Worm (Caenorhabditis elegans) whole organism, early embryonic: ENCODE data around the gene F44G4.7.

Source experiments
- B0310.2 ChIP-seq: sonication (generic microtip); optimal IDR thresholded peaks from 2 replicates; lab custom pipeline; 2016; ENCODE audit warnings: mild to moderate bottlenecking, missing genetic modification characterization, missing compliant biosample characterization
- F13C5.2 ChIP-seq: sonication (generic microtip); optimal IDR thresholded peaks from 2 replicates; lab custom pipeline; 2017; ENCODE audit warnings: mild to moderate bottlenecking, missing genetic modification characterization, inconsistent platforms, missing compliant biosample characterization
- aly-1 ChIP-seq: sonication (generic microtip); optimal IDR thresholded peaks from 2 replicates; lab custom pipeline; 2016; ENCODE audit warnings: missing genetic modification characterization, missing compliant biosample characterization
- ama-1 ChIP-seq: fragments of 150-350 bp; optimal IDR thresholded peaks from 2 replicates; lab custom pipeline; 2014
- ceh-13 ChIP-seq: fragments of 200-800 bp; sonication (Bioruptor generic); optimal IDR thresholded peaks from 2 replicates; lab custom pipeline; 2018; ENCODE audit warnings: mild to moderate bottlenecking, missing genetic modification characterization, missing compliant biosample characterization
- ceh-36 ChIP-seq: sonication (generic microtip); optimal IDR thresholded peaks from 2 replicates; lab custom pipeline; 2016; ENCODE audit warnings: missing genetic modification characterization, inconsistent platforms, missing compliant biosample characterization
- ets-7 ChIP-seq: sonication (generic microtip); optimal IDR thresholded peaks from 2 replicates; lab custom pipeline; 2016; ENCODE audit warnings: missing genotype, missing genetic modification characterization, missing compliant biosample characterization
- flt-1 ChIP-seq: fragments of 200-800 bp; sonication (Bioruptor generic); IDR thresholded peaks from 2 replicates; pipeline ENCODE4 v1.3.6; 2022; ENCODE audit warnings: missing genetic modification characterization, missing compliant biosample characterization
- hmbx-1 ChIP-seq: sonication (generic microtip); optimal IDR thresholded peaks from 2 replicates; lab custom pipeline; 2016; ENCODE audit warnings: mild to moderate bottlenecking, missing genetic modification characterization, missing compliant biosample characterization
- hmg-4 ChIP-seq: fragments of 200-800 bp; sonication (Bioruptor generic); optimal IDR thresholded peaks from 2 replicates; lab custom pipeline; 2018; ENCODE audit warnings: mild to moderate bottlenecking, missing genetic modification characterization, missing compliant biosample characterization
- hnd-1 ChIP-seq: sonication (generic microtip); optimal IDR thresholded peaks from 2 replicates; lab custom pipeline; 2016; ENCODE audit warnings: missing genetic modification characterization, missing compliant biosample characterization
- pes-1 ChIP-seq: fragments of 200-800 bp; sonication (Bioruptor generic); IDR thresholded peaks from 2 replicates; pipeline ENCODE4 v1.3.6; 2022; ENCODE audit warnings: missing genetic modification reagents, missing genetic modification characterization, missing compliant biosample characterization
- scrt-1 ChIP-seq: fragments of 200-800 bp; sonication (Bioruptor generic); IDR thresholded peaks from 2 replicates; pipeline ENCODE4 v1.3.6; 2022; ENCODE audit warnings: missing genetic modification characterization, missing compliant biosample characterization
- sea-1 ChIP-seq: fragments of 200-800 bp; sonication (Bioruptor generic); conservative IDR thresholded peaks from 2 replicates; pipeline ENCODE4 v1.3.6; 2022; ENCODE audit warnings: missing genetic modification characterization, missing compliant biosample characterization
- tbx-11 ChIP-seq: fragments of 200-800 bp; sonication (Bioruptor generic); IDR thresholded peaks from 2 replicates; pipeline ENCODE4 v1.3.6; 2022; ENCODE audit warnings: missing genetic modification characterization, missing compliant biosample characterization
- tbx-37 ChIP-seq: fragments of 200-800 bp; sonication (Bioruptor generic); conservative IDR thresholded peaks from 2 replicates; pipeline ENCODE4 v1.3.6; 2022; ENCODE audit warnings: missing genetic modification reagents, missing genetic modification characterization, missing compliant biosample characterization
- tra-4 ChIP-seq: sonication (generic microtip); optimal IDR thresholded peaks from 2 replicates; lab custom pipeline; 2017; ENCODE audit warnings: missing genetic modification characterization, missing compliant biosample characterization

The F44G4.7 gene

DNA sequence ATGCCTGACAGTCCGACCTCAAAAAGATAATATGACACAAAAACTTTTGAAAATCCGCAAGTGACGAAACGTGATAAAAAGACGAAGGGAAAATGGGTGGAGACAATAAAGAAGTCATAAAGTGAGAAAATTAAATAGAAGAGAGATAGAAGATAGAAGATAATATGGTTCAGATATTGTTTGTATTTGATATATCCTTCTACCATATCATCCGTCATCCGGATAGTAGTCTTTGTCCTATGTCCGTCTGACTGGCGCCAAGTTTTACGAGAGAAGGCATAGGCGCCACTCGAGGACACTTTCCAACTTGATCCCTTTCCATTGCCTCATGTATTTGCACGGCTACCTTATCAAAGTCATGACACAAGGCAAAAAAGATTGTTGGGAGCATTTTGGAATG, 26.9 kb upstream of the F44G4.7 start:
- TF ChIP-seq tbx-37 (GFP tag; lab: Robert Waterston, UW) = no peak
- no peak for TF ChIP-seq flt-1 (GFP tag; lab: Robert Waterston, UW)

ce11 chrII:9029218-9029672, 24.3 kb upstream of the F44G4.7 start, which contains the start of gene F37B12.1:
F37B12.1 (minus strand) TSS chrII:9029268.
- TF ChIP-seq sea-1 (GFP tag; lab: Robert Waterston, UW) = no peak

- no peak for TF ChIP-seq sea-1 (GFP tag; lab: Robert Waterston, UW)
- no peak for TF ChIP-seq hmg-4 (GFP tag; lab: Kevin White, UChicago)
- TF ChIP-seq pes-1 = no peak
- TF ChIP-seq ceh-13 = no peak
- no peak for TF ChIP-seq hmbx-1 (tag; lab: Kevin White, UChicago)
- no peak for TF ChIP-seq ceh-36 (tag; lab: Kevin White, UChicago)
- TF ChIP-seq flt-1 (GFP tag; lab: Robert Waterston, UW) = no peak
- no peak for TF ChIP-seq F13C5.2 (tag; lab: Kevin White, UChicago)
- no peak for TF ChIP-seq tra-4 (tag; lab: Kevin White, UChicago)
- no peak for TF ChIP-seq B0310.2
- no peak for TF ChIP-seq scrt-1 (GFP tag; lab: Robert Waterston, UW)
- TF ChIP-seq tbx-37 (GFP tag; lab: Robert Waterston, UW) = no peak
- TF ChIP-seq ets-7 (tag; lab: Kevin White, UChicago) = no peak
- no peak for TF ChIP-seq ama-1
- no peak for TF ChIP-seq tbx-11 (GFP tag; lab: Robert Waterston, UW)
- no peak for TF ChIP-seq aly-1 (tag; lab: Kevin White, UChicago)
- TF ChIP-seq hnd-1 (tag; lab: Kevin White, UChicago) = no peak
These were observed 23.1 kb upstream of the F44G4.7 start for ce11 chrII:9028096-9028495.

DNA sequence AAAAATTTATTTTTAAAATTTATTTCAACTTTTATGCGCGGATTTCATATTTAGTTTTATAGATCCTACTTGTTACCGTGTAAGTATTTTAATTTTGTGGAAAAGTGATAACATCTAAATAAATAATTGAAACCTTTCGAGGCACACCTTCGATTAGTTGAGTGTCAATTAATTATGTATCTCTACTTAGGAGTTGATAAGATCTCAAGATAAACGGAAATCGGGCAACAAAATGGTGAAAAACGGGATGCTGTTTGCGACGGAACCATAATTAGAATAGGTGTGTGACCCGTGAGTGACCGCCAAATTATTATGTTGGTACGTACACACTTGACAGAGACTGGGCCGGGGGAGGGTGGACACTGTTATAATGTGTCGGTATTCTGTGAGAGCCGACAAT, 21.4 kb upstream of the F44G4.7 start:
- TF ChIP-seq tbx-11 (GFP tag; lab: Robert Waterston, UW) = no peak

ce11 chrII:9024312-9024711, 19.3 kb upstream of the F44G4.7 start:
- TF ChIP-seq tbx-37 (GFP tag; lab: Robert Waterston, UW) = no peak
- TF ChIP-seq tbx-11 (GFP tag; lab: Robert Waterston, UW) = no peak
- TF ChIP-seq pes-1 = no peak
- TF ChIP-seq hnd-1 (tag; lab: Kevin White, UChicago) = no peak
- no peak for TF ChIP-seq aly-1 (tag; lab: Kevin White, UChicago)
- TF ChIP-seq ama-1 = no peak

- TF ChIP-seq ama-1 (no peak), scrt-1 (GFP tag; lab: Robert Waterston, UW) (no peak), pes-1 (no peak), ceh-13 (no peak), sea-1 (GFP tag; lab: Robert Waterston, UW) (no peak), hnd-1 (tag; lab: Kevin White, UChicago) (no peak), hmg-4 (GFP tag; lab: Kevin White, UChicago) (no peak), ceh-36 (tag; lab: Kevin White, UChicago) (no peak), tbx-11 (GFP tag; lab: Robert Waterston, UW) (no peak), hmbx-1 (tag; lab: Kevin White, UChicago) (no peak), B0310.2 (no peak), F13C5.2 (tag; lab: Kevin White, UChicago) (no peak)
These were observed 16.7 kb upstream of the F44G4.7 start for ce11 chrII:9021625-9022024.

ce11 chrII:9019704-9020103, 14.7 kb upstream of the F44G4.7 start, which contains the start of gene dep-1:
dep-1 (minus strand) TSS chrII:9019798.
- TF ChIP-seq tra-4 (tag; lab: Kevin White, UChicago) (no peak), tbx-37 (GFP tag; lab: Robert Waterston, UW) (no peak), B0310.2 (no peak), hmbx-1 (tag; lab: Kevin White, UChicago) (no peak), tbx-11 (GFP tag; lab: Robert Waterston, UW) (no peak), aly-1 (tag; lab: Kevin White, UChicago) (no peak), ets-7 (tag; lab: Kevin White, UChicago) (no peak), ceh-36 (tag; lab: Kevin White, UChicago) (no peak), hmg-4 (GFP tag; lab: Kevin White, UChicago) (no peak), hnd-1 (tag; lab: Kevin White, UChicago) (no peak), F13C5.2 (tag; lab: Kevin White, UChicago) (no peak), scrt-1 (GFP tag; lab: Robert Waterston, UW) (no peak)

DNA sequence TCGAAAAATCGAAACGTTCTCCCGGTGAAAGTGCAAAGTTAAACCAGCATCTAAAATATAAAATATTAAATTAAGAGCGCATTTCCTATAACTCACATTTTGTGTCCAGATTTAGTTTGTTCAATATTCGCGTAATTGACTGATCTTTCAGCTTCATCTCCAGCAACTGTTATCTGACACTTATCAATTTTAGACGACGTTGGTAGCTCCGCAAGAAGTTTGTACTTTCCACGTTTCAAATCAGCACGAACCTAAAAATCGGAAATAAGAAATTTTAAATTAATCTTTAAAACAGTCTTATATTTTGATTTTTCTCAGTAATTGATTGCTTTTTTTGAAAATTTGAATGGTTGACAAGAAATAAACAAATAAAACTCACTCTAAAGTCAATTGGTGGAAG, 12.7 kb upstream of the F44G4.7 start:
- TF ChIP-seq tbx-37 (GFP tag; lab: Robert Waterston, UW) = no peak
- TF ChIP-seq pes-1 = no peak
- TF ChIP-seq ets-7 (tag; lab: Kevin White, UChicago) = no peak
- no peak for TF ChIP-seq aly-1 (tag; lab: Kevin White, UChicago)
- TF ChIP-seq hmbx-1 (tag; lab: Kevin White, UChicago) = no peak
- TF ChIP-seq F13C5.2 (tag; lab: Kevin White, UChicago) = no peak
- no peak for TF ChIP-seq ceh-36 (tag; lab: Kevin White, UChicago)
- no peak for TF ChIP-seq ama-1
- TF ChIP-seq scrt-1 (GFP tag; lab: Robert Waterston, UW) = no peak
- TF ChIP-seq tbx-11 (GFP tag; lab: Robert Waterston, UW) = no peak
- no peak for TF ChIP-seq sea-1 (GFP tag; lab: Robert Waterston, UW)
